Fruit fly (Drosophila melanogaster) whole organism, adult: ENCODE results near the gene ATPsyndelta.

ENCODE experiments used
- CG11617 ChIP-seq: fragments of 200-800 bp; sonication (Bioruptor generic); optimal IDR thresholded peaks from 2 replicates; lab custom pipeline; 2017; ENCODE audit warnings: mild to moderate bottlenecking, missing biosample characterization, missing genetic modification reagents, missing genetic modification characterization
- CG12768 ChIP-seq: fragments of 200-800 bp; sonication (Bioruptor generic); optimal IDR thresholded peaks from 2 replicates; lab custom pipeline; 2017; ENCODE audit warnings: missing biosample characterization, missing genetic modification characterization, mild to moderate bottlenecking, moderate library complexity, missing genetic modification reagents
- CG14711 ChIP-seq: fragments of 200-800 bp; sonication (Bioruptor generic); optimal IDR thresholded peaks from 2 replicates; lab custom pipeline; 2018; ENCODE audit warnings: missing biosample characterization, mild to moderate bottlenecking, missing genetic modification characterization, moderate library complexity
- CG1620 ChIP-seq: fragments of 200-800 bp; sonication (Bioruptor generic); optimal IDR thresholded peaks from 2 replicates; lab custom pipeline; 2016; ENCODE audit warnings: missing biosample characterization, missing genetic modification characterization
- CG33017 ChIP-seq: fragments of 200-800 bp; sonication (Bioruptor generic); optimal IDR thresholded peaks from 2 replicates; lab custom pipeline; 2018; ENCODE audit warnings: missing biosample characterization, mild to moderate bottlenecking, missing genetic modification characterization, moderate library complexity
- CG5204 ChIP-seq: fragments of 200-800 bp; sonication (Bioruptor generic); optimal IDR thresholded peaks from 2 replicates; lab custom pipeline; 2016; ENCODE audit warnings: missing biosample characterization, missing genetic modification characterization
- CG7045 ChIP-seq: fragments of 200-800 bp; sonication (Bioruptor generic); optimal IDR thresholded peaks from 2 replicates; lab custom pipeline; 2017; ENCODE audit warnings: missing biosample characterization, mild to moderate bottlenecking, missing genetic modification characterization
- CG7101 ChIP-seq: fragments of 200-800 bp; sonication (Bioruptor generic); optimal IDR thresholded peaks from 2 replicates; lab custom pipeline; 2018; ENCODE audit warnings: missing biosample characterization, mild to moderate bottlenecking, missing genetic modification characterization, moderate library complexity
- Clk ChIP-seq: fragments of 200-800 bp; sonication (Bioruptor generic); optimal IDR thresholded peaks from 2 replicates; lab custom pipeline; 2017; ENCODE audit warnings: missing biosample characterization, missing genetic modification characterization
- Crg-1 ChIP-seq: fragments of 200-800 bp; sonication (Bioruptor generic); optimal IDR thresholded peaks from 2 replicates; lab custom pipeline; 2016; ENCODE audit warnings: missing biosample characterization, missing genetic modification characterization
- Hr96 ChIP-seq: fragments of 200-800 bp; sonication (Bioruptor generic); optimal IDR thresholded peaks from 2 replicates; lab custom pipeline; 2016; ENCODE audit warnings: missing biosample characterization, missing genetic modification characterization
- Mnt ChIP-seq: fragments of 200-800 bp; sonication (Bioruptor generic); optimal IDR thresholded peaks from 2 replicates; lab custom pipeline; 2016; ENCODE audit warnings: missing biosample characterization, mild to moderate bottlenecking, missing genetic modification characterization
- bab1 ChIP-seq: fragments of 200-800 bp; sonication (Bioruptor generic); optimal IDR thresholded peaks from 3 replicates; lab custom pipeline; 2019; ENCODE audit warnings: missing biosample characterization, mild to moderate bottlenecking, missing genetic modification characterization, moderate library complexity
- cic ChIP-seq: fragments of 200-800 bp; sonication (Bioruptor generic); optimal IDR thresholded peaks from 2 replicates; lab custom pipeline; 2017; ENCODE audit warnings: missing biosample characterization, mild to moderate bottlenecking, missing genetic modification characterization, moderate library complexity
- cnc ChIP-seq, 2 experiments: fragments of >200 bp; optimal IDR thresholded peaks; 2 replicates each; lab custom pipeline; 2017
- kay ChIP-seq: fragments of 200-800 bp; sonication (Bioruptor generic); peaks from one replicate; lab custom pipeline; 2016; ENCODE audit warnings: missing biosample characterization, missing genetic modification characterization, borderline replicate concordance
- ovo ChIP-seq: fragments of 200-800 bp; sonication (Bioruptor generic); optimal IDR thresholded peaks from 2 replicates; lab custom pipeline; 2016; ENCODE audit warnings: missing biosample characterization, missing genetic modification characterization
- pad ChIP-seq: fragments of 200-800 bp; sonication (Bioruptor generic); optimal IDR thresholded peaks from 3 replicates; lab custom pipeline; 2017; ENCODE audit warnings: missing biosample characterization, missing genetic modification characterization, mild to moderate bottlenecking, moderate library complexity, missing genetic modification reagents
- tj ChIP-seq: fragments of 200-800 bp; sonication (Bioruptor generic); optimal IDR thresholded peaks from 3 replicates; lab custom pipeline; 2017; ENCODE audit warnings: missing biosample characterization, mild to moderate bottlenecking, missing genetic modification characterization, moderate library complexity
- toe ChIP-seq: fragments of 200-800 bp; sonication (Bioruptor generic); optimal IDR thresholded peaks from 2 replicates; lab custom pipeline; 2016; ENCODE audit warnings: missing biosample characterization, missing genetic modification characterization

The ATPsyndelta gene

DNA sequence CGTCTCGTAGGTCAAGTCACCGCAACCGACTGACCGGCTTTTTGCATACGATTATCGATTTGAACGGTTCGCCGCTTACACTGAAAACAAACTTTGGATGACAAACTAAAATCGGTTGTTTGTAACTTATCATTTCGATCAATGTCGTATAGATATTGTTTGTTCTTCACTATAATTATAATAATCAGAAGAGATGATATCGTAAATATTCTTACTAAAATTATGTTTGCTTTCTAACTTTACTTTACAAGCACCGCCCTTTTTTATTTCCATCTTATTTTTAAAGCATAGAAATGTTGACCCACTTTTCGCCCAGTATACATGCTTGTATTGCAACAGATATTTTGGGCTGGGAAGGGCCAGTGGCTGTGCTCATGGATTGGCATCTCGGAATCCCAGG is 20.3 kb downstream of the ATPsyndelta start, which contains the start of gene CG2961:
TSS of gene CG2961 (minus strand) at position 16 of the 400 bp plus-strand sequence.
- no peak for TF ChIP-seq kay (GFP tag; lab: Kevin White, UChicago)
- TF ChIP-seq CG11617 (GFP tag; lab: Kevin White, UChicago) = no peak
- no peak for TF ChIP-seq Crg-1
- TF ChIP-seq CG1620 (GFP tag; lab: Kevin White, UChicago) = no peak
- no peak for TF ChIP-seq CG5204 (GFP tag; lab: Kevin White, UChicago)
- TF ChIP-seq toe (GFP tag; lab: Kevin White, UChicago) = no peak
- no peak for TF ChIP-seq CG33017 (tag; lab: Kevin White, UChicago)
- no peak for TF ChIP-seq ovo (GFP tag; lab: Kevin White, UChicago)
- no peak for TF ChIP-seq CG14711 (tag; lab: Kevin White, UChicago)
- no peak for TF ChIP-seq pad
- TF ChIP-seq Mnt (GFP tag; lab: Kevin White, UChicago) = no peak
- TF ChIP-seq Clk (GFP tag; lab: Kevin White, UChicago) = no peak
- no peak for TF ChIP-seq tj (GFP tag; lab: Kevin White, UChicago)

DNA sequence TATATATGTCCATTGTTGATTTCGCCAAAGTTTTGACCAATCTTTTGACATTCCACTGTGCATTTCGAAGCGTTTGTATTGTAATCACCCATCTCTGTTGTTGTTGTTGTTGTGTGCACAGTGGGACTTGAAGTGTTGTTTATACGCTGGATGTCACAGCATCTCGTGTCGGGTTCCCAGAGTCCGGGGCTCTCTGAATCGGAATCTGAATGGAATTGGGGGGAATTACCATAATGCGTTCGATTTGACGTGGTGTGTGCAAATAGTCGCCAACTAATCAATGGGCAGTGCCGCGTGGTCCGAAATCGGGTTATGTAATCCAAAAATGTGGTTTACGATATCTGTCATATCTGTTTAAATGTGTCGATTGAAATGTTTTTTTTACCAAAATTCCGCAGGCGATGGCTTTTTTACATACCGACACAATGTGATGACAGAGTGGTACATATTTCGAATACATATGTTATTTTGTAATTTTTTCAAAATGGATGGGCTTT is 21.3 kb downstream of the ATPsyndelta start:
- TF ChIP-seq CG7101 (tag; lab: Kevin White, UChicago) (no peak), cic (GFP tag; lab: Kevin White, UChicago) (no peak), CG5204 (GFP tag; lab: Kevin White, UChicago) (no peak), CG1620 (GFP tag; lab: Kevin White, UChicago) (no peak), pad (no peak), CG11617 (GFP tag; lab: Kevin White, UChicago) (no peak), CG7045 (no peak)

DNA sequence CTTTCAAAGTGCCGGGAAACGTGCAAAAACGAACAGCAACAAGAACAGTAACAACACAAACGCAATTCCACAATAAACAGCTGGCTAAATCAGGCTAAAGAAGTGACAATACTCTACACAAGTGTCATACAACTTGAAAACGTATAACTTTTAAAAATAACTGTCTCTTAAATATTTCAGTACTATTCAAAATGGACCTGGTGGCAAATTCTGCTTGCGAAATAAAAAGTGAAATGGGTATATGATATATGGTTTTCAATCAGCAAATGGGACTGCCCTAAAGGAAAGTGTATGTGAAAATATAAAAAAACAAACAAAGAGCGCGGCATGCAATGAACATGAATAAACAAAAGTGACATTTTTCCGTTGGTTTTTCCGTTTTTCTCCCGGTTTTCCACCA is 29.1 kb downstream of the ATPsyndelta start:
- TF ChIP-seq Crg-1 = no peak
- TF ChIP-seq CG1620 (GFP tag; lab: Kevin White, UChicago) = no peak
- TF ChIP-seq CG7101 (tag; lab: Kevin White, UChicago) = no peak

DNA sequence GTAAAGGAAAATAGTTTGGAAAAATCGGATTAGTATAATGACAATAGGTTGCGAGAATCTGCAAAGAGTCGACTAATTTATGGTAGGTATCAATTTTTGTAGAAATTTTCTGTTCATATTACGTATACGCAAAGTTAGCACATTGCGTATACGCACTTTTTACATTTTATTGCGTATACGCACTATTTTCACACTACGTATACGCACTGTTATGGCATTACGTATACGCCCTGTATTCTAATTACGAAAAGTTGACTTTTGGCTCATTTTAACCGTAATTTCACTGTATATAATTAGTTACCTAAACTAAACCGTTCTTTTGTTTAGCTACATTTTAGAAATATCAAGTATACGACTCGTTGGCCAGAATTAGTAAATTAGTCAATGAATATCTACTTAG is 30.1 kb downstream of the ATPsyndelta start:
- TF ChIP-seq CG7045 (no peak), bab1 (GFP tag; lab: Kevin White, UChicago) (no peak), ovo (GFP tag; lab: Kevin White, UChicago) (no peak), tj (GFP tag; lab: Kevin White, UChicago) (no peak), CG11617 (GFP tag; lab: Kevin White, UChicago) (no peak), Clk (GFP tag; lab: Kevin White, UChicago) (no peak), pad (no peak), CG12768 (GFP tag; lab: Kevin White, UChicago) (no peak), Mnt (GFP tag; lab: Kevin White, UChicago) (no peak), kay (GFP tag; lab: Kevin White, UChicago) (no peak), Crg-1 (no peak), CG5204 (GFP tag; lab: Kevin White, UChicago) (no peak), CG7101 (tag; lab: Kevin White, UChicago) (no peak), CG1620 (GFP tag; lab: Kevin White, UChicago) (no peak), toe (GFP tag; lab: Kevin White, UChicago) (no peak)

dm6 chrX:10243540-10243939 is 30.8 kb downstream of the ATPsyndelta start:
- TF ChIP-seq Clk (GFP tag; lab: Kevin White, UChicago) (no peak), CG5204 (GFP tag; lab: Kevin White, UChicago) (no peak), cnc (optimal IDR thresholded peaks at IDR 0.05; lab: Kevin White, UChicago) (no peak), CG7101 (tag; lab: Kevin White, UChicago) (no peak), Crg-1 (no peak), CG1620 (GFP tag; lab: Kevin White, UChicago) (no peak), tj (GFP tag; lab: Kevin White, UChicago) (no peak)

DNA sequence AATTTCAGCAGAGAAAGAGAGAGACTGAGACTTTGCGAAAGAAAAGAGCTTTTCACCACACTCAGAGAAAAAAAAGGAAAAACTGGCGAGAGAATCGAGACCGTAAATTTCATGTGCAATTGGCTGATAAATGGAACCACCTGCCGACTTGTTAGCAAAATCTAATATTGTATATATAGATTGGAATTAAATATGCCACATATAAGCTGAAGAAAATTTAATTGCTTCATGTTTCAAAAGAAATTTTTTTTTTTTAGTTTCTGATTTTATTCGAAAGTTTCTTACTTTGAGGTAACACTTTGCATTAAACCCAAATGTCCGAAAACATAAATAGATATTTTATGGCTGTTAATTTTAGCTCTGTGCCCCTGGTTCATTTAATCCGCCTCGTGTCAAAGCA is 32.0 kb downstream of the ATPsyndelta start:
- peak; percentile 5 for TF ChIP-seq CG14711 (tag; lab: Kevin White, UChicago)
- no peak for TF ChIP-seq CG7045
- TF ChIP-seq bab1 (GFP tag; lab: Kevin White, UChicago) = no peak
- TF ChIP-seq cnc (optimal IDR thresholded peaks at IDR 0.05; lab: Kevin White, UChicago) = no peak
- TF ChIP-seq cic (GFP tag; lab: Kevin White, UChicago) = no peak
- TF ChIP-seq CG33017 (tag; lab: Kevin White, UChicago) = no peak

DNA sequence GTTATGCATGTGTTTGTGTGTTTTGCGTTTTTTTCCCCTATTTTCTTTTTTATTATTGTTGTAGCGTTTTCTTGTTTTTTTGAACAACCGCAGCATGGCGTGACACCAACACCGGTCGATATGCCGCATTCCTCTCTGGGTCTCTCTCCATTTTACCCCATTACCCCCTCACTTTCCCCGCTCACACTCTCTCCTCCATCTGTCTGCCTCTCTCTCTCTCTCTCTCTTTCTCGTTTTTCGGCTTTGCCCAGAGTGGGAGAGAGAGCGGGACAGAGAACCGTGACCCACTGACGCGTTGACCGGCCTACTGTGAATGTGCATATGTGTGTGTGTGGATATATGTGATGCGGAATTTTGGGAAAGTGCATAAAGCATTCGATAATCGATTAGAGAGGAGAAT is 34.6 kb downstream of the ATPsyndelta start:
- TF ChIP-seq CG14711 (tag; lab: Kevin White, UChicago) (no peak), bab1 (GFP tag; lab: Kevin White, UChicago) (no peak), CG1620 (GFP tag; lab: Kevin White, UChicago) (no peak), cic (GFP tag; lab: Kevin White, UChicago) (no peak), CG12768 (GFP tag; lab: Kevin White, UChicago) (no peak), CG7045 (no peak), Hr96 (GFP tag; lab: Kevin White, UChicago) (no peak), Mnt (GFP tag; lab: Kevin White, UChicago) (peak; percentile 1), ovo (GFP tag; lab: Kevin White, UChicago) (no peak)
